Worm (Caenorhabditis elegans): ENCODE data around the gene nhr-101.

DNA sequence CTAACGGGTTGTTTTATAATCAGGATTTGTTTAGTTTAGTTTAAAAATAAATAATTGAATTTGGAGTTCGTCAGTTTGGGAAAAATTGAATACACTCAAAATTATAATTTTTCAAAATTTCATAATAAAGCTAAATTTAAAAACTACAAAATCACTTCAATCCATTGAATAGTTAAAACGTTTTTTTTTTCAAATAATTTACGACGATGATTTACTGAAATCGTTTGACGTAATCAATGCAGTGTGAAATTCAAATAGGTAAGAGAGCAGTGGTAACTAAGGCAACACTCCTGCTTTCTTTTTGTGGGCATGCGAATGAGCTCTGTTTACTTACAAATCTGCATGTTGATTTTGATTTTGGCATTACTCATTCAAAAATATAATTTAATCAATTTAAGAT, 25.0 kb upstream of the nhr-101 start, which contains the start of gene F38B7.10:
- TF ChIP-seq F13H6.1 (tag; optimal IDR thresholded peaks at IDR 0.05) = no peak
- TF ChIP-seq nfya-1 (tag; optimal IDR thresholded peaks at IDR 0.05) = no peak
- TF ChIP-seq pha-2 (tag; optimal IDR thresholded peaks at IDR 0.05) = no peak
- TF ChIP-seq ama-1 (optimal IDR thresholded peaks at IDR 0.05) = no peak
- TF ChIP-seq zip-5 (tag; optimal IDR thresholded peaks at IDR 0.05) = no peak
- no peak for TF ChIP-seq pros-1 (tag; optimal IDR thresholded peaks at IDR 0.05)
- no peak for TF ChIP-seq dmd-4 (tag; optimal IDR thresholded peaks at IDR 0.05; ENCODE audit: borderline replicate concordance)

All from whole organism, late embryonic.